Fruit fly (Drosophila melanogaster) whole organism, embryonic: ENCODE data around the gene CG7365.

Source experiments
- Adf1 ChIP-seq: fragments of 200-800 bp; sonication (Bioruptor generic); IDR thresholded peaks from 2 replicates; pipeline ENCODE4 v1.3.6; 2022; ENCODE audit warnings: missing biosample characterization, missing genetic modification characterization
- B-H1 ChIP-seq: fragments of 200-800 bp; sonication (Bioruptor generic); IDR thresholded peaks from 3 replicates; pipeline ENCODE4 v1.3.6; 2022; ENCODE audit warnings: missing biosample characterization, missing genetic modification characterization
- CG1024 ChIP-seq: fragments of 200-800 bp; sonication (Bioruptor generic); IDR thresholded peaks from 2 replicates; pipeline ENCODE4 v1.3.6; 2022; ENCODE audit warnings: missing biosample characterization, missing genetic modification characterization
- CG10565 ChIP-seq: fragments of 200-800 bp; sonication (Bioruptor generic); optimal IDR thresholded peaks from 3 replicates; lab custom pipeline; 2016; ENCODE audit warnings: missing biosample characterization, mild to moderate bottlenecking, missing genetic modification characterization
- CG10654 ChIP-seq: fragments of 200-800 bp; sonication (Bioruptor generic); optimal IDR thresholded peaks from 2 replicates; lab custom pipeline; 2016; ENCODE audit warnings: missing biosample characterization, missing genetic modification characterization
- CG12071 ChIP-seq: fragments of 200-800 bp; sonication (Bioruptor generic); optimal IDR thresholded peaks from 3 replicates; lab custom pipeline; 2018; ENCODE audit warnings: missing biosample characterization, mild to moderate bottlenecking, missing genetic modification characterization
- CG12942 ChIP-seq: fragments of 200-800 bp; sonication (Bioruptor generic); optimal IDR thresholded peaks from 3 replicates; lab custom pipeline; 2016; ENCODE audit warnings: missing biosample characterization, missing genetic modification characterization
- CG13287 ChIP-seq: fragments of 200-800 bp; sonication (Bioruptor generic); IDR thresholded peaks from 2 replicates; pipeline ENCODE4 v1.3.6; 2022; ENCODE audit warnings: missing biosample characterization, missing genetic modification characterization; ENCODE audit not compliant: partially characterized antibody
- CG17568 ChIP-seq: fragments of 200-800 bp; sonication (Bioruptor generic); optimal IDR thresholded peaks from 2 replicates; lab custom pipeline; 2018; ENCODE audit warnings: missing biosample characterization, mild to moderate bottlenecking, missing genetic modification characterization, moderate library complexity
- CG1792 ChIP-seq: fragments of 200-800 bp; sonication (Bioruptor generic); optimal IDR thresholded peaks from 2 replicates; lab custom pipeline; 2016; ENCODE audit warnings: missing biosample characterization, missing genetic modification characterization
- CG2202 ChIP-seq: fragments of 200-800 bp; sonication (Bioruptor generic); optimal IDR thresholded peaks from 2 replicates; lab custom pipeline; 2018; ENCODE audit warnings: missing biosample characterization, mild to moderate bottlenecking, missing genetic modification characterization
- CG3163 ChIP-seq: fragments of 200-800 bp; sonication (Bioruptor generic); optimal IDR thresholded peaks from 3 replicates; lab custom pipeline; 2016; ENCODE audit warnings: missing biosample characterization, missing genetic modification characterization
- CG32772 ChIP-seq: fragments of 200-800 bp; sonication (Bioruptor generic); IDR thresholded peaks from 2 replicates; pipeline ENCODE4 v1.3.6; 2022; ENCODE audit warnings: missing biosample characterization, missing genetic modification characterization
- CG42726 ChIP-seq: fragments of 200-800 bp; sonication (Bioruptor generic); IDR thresholded peaks from 2 replicates; pipeline ENCODE4 v1.3.6; 2022; ENCODE audit warnings: missing biosample characterization, missing genetic modification characterization; ENCODE audit not compliant: partially characterized antibody
- CG4424 ChIP-seq: fragments of 200-800 bp; sonication (Bioruptor generic); optimal IDR thresholded peaks from 3 replicates; lab custom pipeline; 2016; ENCODE audit warnings: missing biosample characterization, missing genetic modification characterization
- CG6175 ChIP-seq: fragments of 200-800 bp; sonication (Bioruptor generic); IDR thresholded peaks from 3 replicates; pipeline ENCODE4 v1.3.6; 2022; ENCODE audit warnings: missing biosample characterization, missing genetic modification characterization
- CG7372 ChIP-seq: fragments of 200-800 bp; sonication (Bioruptor generic); IDR thresholded peaks from 2 replicates; pipeline ENCODE4 v1.3.6; 2022; ENCODE audit warnings: missing biosample characterization, missing genetic modification characterization
- CG7745 ChIP-seq: fragments of 200-800 bp; sonication (Bioruptor generic); optimal IDR thresholded peaks from 2 replicates; lab custom pipeline; 2018; ENCODE audit warnings: missing biosample characterization, mild to moderate bottlenecking, missing genetic modification characterization, moderate library complexity
- CG8089 ChIP-seq: fragments of 200-800 bp; sonication (Bioruptor generic); optimal IDR thresholded peaks from 3 replicates; lab custom pipeline; 2016; ENCODE audit warnings: missing biosample characterization, missing genetic modification characterization
- CG9797 ChIP-seq: fragments of 200-800 bp; sonication (Bioruptor generic); optimal IDR thresholded peaks from 3 replicates; lab custom pipeline; 2018; ENCODE audit warnings: missing biosample characterization, mild to moderate bottlenecking, missing genetic modification characterization
- Camta ChIP-seq: fragments of 200-800 bp; sonication (Bioruptor generic); optimal IDR thresholded peaks from 2 replicates; lab custom pipeline; 2016; ENCODE audit warnings: missing biosample characterization, missing genetic modification characterization
- Eip74EF ChIP-seq, 2 experiments: fragments of 200-800 bp in 1 of 2; fragments of >200 bp in 1 of 2; sonication (Bioruptor generic) in 1 of 2; optimal IDR thresholded peaks; 2 replicates each; lab custom pipeline; 2017 to 2019; ENCODE audit warnings: missing biosample characterization in 2 of 2, missing genetic modification characterization in 2 of 2, mild to moderate bottlenecking in 1 of 2, moderate library complexity in 1 of 2
- Gug ChIP-seq: fragments of 200-800 bp; sonication (Bioruptor generic); IDR thresholded peaks from 4 replicates; pipeline ENCODE4 v1.3.6; 2022; ENCODE audit warnings: missing biosample characterization, missing genetic modification characterization
- HLH54F ChIP-seq: fragments of 200-800 bp; sonication (Bioruptor generic); optimal IDR thresholded peaks from 3 replicates; lab custom pipeline; 2016; ENCODE audit warnings: missing biosample characterization, missing genetic modification characterization
- Hr78 ChIP-seq, 2 experiments: fragments of 200-800 bp in 1 of 2; fragments of >200 bp in 1 of 2; sonication (Bioruptor generic) in 1 of 2; optimal IDR thresholded peaks; 2 replicates each; lab custom pipeline; 2017 to 2019; ENCODE audit warnings: missing biosample characterization in 2 of 2, missing genetic modification characterization in 2 of 2, mild to moderate bottlenecking in 1 of 2, moderate library complexity in 1 of 2
- Jarid2 ChIP-seq: fragments of 200-800 bp; sonication (Bioruptor generic); optimal IDR thresholded peaks from 3 replicates; lab custom pipeline; 2017; ENCODE audit warnings: mild to moderate bottlenecking, missing biosample characterization, missing genetic modification reagents, missing genetic modification characterization
- Ptx1 ChIP-seq: fragments of 200-800 bp; sonication (Bioruptor generic); IDR thresholded peaks from 2 replicates; pipeline ENCODE4 v1.3.6; 2022; ENCODE audit warnings: missing biosample characterization, missing genetic modification characterization
- Sin3A ChIP-seq: fragments of >200 bp; optimal IDR thresholded peaks from 2 replicates; lab custom pipeline; 2018
- Stat92E ChIP-seq, 3 experiments: fragments of >200 bp in 2 of 3; fragments of 200-800 bp in 1 of 3; sonication (Bioruptor generic) in 1 of 3; optimal IDR thresholded peaks; 2 replicates each; lab custom pipeline; 2017 to 2019; ENCODE audit warnings: missing biosample characterization in 3 of 3, missing genetic modification characterization in 3 of 3, mild to moderate bottlenecking in 1 of 3, moderate library complexity in 1 of 3
- Usf ChIP-seq: fragments of 200-800 bp; sonication (Bioruptor generic); optimal IDR thresholded peaks from 2 replicates; lab custom pipeline; 2017; ENCODE audit warnings: missing genotype, missing biosample characterization, missing genetic modification characterization
- Xrp1 ChIP-seq: fragments of 200-800 bp; sonication (Bioruptor generic); IDR thresholded peaks from 2 replicates; pipeline ENCODE4 v1.3.6; 2022; ENCODE audit warnings: missing biosample characterization, missing genetic modification characterization
- YL-1 ChIP-seq: fragments of 200-800 bp; sonication (Bioruptor generic); optimal IDR thresholded peaks from 3 replicates; lab custom pipeline; 2017; ENCODE audit warnings: missing biosample characterization, mild to moderate bottlenecking, missing genetic modification characterization
- ash1 ChIP-seq: fragments of 200-800 bp; sonication (Bioruptor generic); optimal IDR thresholded peaks from 2 replicates; lab custom pipeline; 2018; ENCODE audit warnings: missing biosample characterization, mild to moderate bottlenecking, missing genetic modification characterization
- az2 ChIP-seq: fragments of 200-800 bp; sonication (Bioruptor generic); optimal IDR thresholded peaks from 3 replicates; lab custom pipeline; 2016; ENCODE audit warnings: missing biosample characterization, missing genetic modification characterization
- br ChIP-seq: fragments of >200 bp; optimal IDR thresholded peaks from 2 replicates; lab custom pipeline; 2017
- croc ChIP-seq: fragments of 200-800 bp; sonication (Bioruptor generic); conservative IDR thresholded peaks from 3 replicates; pipeline ENCODE4 v1.3.6; 2022; ENCODE audit warnings: missing biosample characterization, missing genetic modification characterization
- dmrt99B ChIP-seq: fragments of 200-800 bp; sonication (Bioruptor generic); optimal IDR thresholded peaks from 2 replicates; lab custom pipeline; 2018; ENCODE audit warnings: missing biosample characterization, mild to moderate bottlenecking, missing genetic modification characterization, moderate library complexity
- ems ChIP-seq: fragments of 200-800 bp; sonication (Bioruptor generic); optimal IDR thresholded peaks from 3 replicates; lab custom pipeline; 2016; ENCODE audit warnings: missing biosample characterization, missing genetic modification characterization
- gt ChIP-seq: fragments of 200-800 bp; sonication (Bioruptor generic); IDR thresholded peaks from 2 replicates; pipeline ENCODE4 v1.3.6; 2022; ENCODE audit warnings: missing biosample characterization, missing genetic modification characterization
- inv ChIP-seq: fragments of 200-800 bp; sonication (Bioruptor generic); IDR thresholded peaks from 2 replicates; pipeline ENCODE4 v1.3.6; 2022; ENCODE audit warnings: missing biosample characterization, missing genetic modification characterization; ENCODE audit not compliant: partially characterized antibody
- ken ChIP-seq: fragments of 200-800 bp; sonication (Bioruptor generic); IDR thresholded peaks from 3 replicates; pipeline ENCODE4 v1.3.6; 2022; ENCODE audit warnings: missing biosample characterization, missing genetic modification characterization
- knrl ChIP-seq: fragments of 200-800 bp; sonication (Bioruptor generic); IDR thresholded peaks from 3 replicates; pipeline ENCODE4 v1.3.6; 2022; ENCODE audit warnings: missing biosample characterization, missing genetic modification characterization; ENCODE audit not compliant: partially characterized antibody
- lmd ChIP-seq: fragments of 200-800 bp; sonication (Bioruptor generic); IDR thresholded peaks from 2 replicates; pipeline ENCODE4 v1.3.6; 2022; ENCODE audit warnings: missing biosample characterization, missing genetic modification characterization
- otp ChIP-seq: fragments of 200-800 bp; sonication (Bioruptor generic); IDR thresholded peaks from 3 replicates; pipeline ENCODE4, ENCODE4 v1.3.6; 2022; ENCODE audit warnings: missing biosample characterization, missing genetic modification characterization
- pb ChIP-seq: fragments of 200-800 bp; sonication (Bioruptor generic); optimal IDR thresholded peaks from 3 replicates; lab custom pipeline; 2016; ENCODE audit warnings: missing biosample characterization, missing genetic modification characterization
- scrt ChIP-seq: fragments of 200-800 bp; sonication (Bioruptor generic); optimal IDR thresholded peaks from 2 replicates; lab custom pipeline; 2018; ENCODE audit warnings: missing biosample characterization, mild to moderate bottlenecking, missing genetic modification characterization, moderate library complexity
- seq ChIP-seq: fragments of 200-800 bp; sonication (Bioruptor generic); IDR thresholded peaks from 2 replicates; pipeline ENCODE4 v1.3.6; 2022; ENCODE audit warnings: missing biosample characterization, missing genetic modification characterization
- sisA ChIP-seq: fragments of 200-800 bp; sonication (Bioruptor generic); IDR thresholded peaks from 2 replicates; pipeline ENCODE4 v1.3.6; 2022; ENCODE audit warnings: missing biosample characterization, missing genetic modification characterization
- sna ChIP-seq: fragments of 200-800 bp; sonication (Bioruptor generic); IDR thresholded peaks from 2 replicates; pipeline ENCODE4 v1.3.6; 2022; ENCODE audit warnings: missing biosample characterization, missing genetic modification characterization; ENCODE audit not compliant: partially characterized antibody
- vfl ChIP-seq: fragments of 200-800 bp; sonication (Bioruptor generic); optimal IDR thresholded peaks from 2 replicates; lab custom pipeline; 2016; ENCODE audit warnings: missing biosample characterization, missing genetic modification characterization
- zen ChIP-seq: fragments of 200-800 bp; sonication (Bioruptor generic); optimal IDR thresholded peaks from 3 replicates; lab custom pipeline; 2018; ENCODE audit warnings: missing biosample characterization, mild to moderate bottlenecking, missing genetic modification characterization, moderate library complexity

The CG7365 gene

dm6 chr3L:20140589-20141207 is 13.5 kb upstream of the CG7365 start, which contains the start of gene CG7328 (continued):
- TF ChIP-seq az2 (GFP tag; lab: Kevin White, UChicago) (peak; percentile 41), br (lab: Kevin White, UChicago) (no peak), Eip74EF (GFP tag; optimal IDR thresholded peaks at IDR 0.05; lab: Kevin White, UChicago) (no peak), CG12942 (GFP tag; lab: Kevin White, UChicago) (no peak), lmd (peak; percentile 62; the same call in 1 of the 2 replicates), CG4424 (GFP tag; lab: Kevin White, UChicago) (no peak), scrt (GFP tag; lab: Kevin White, UChicago) (no peak), CG17568 (GFP tag; lab: Kevin White, UChicago) (no peak), CG2202 (no peak), CG7745 (tag; lab: Kevin White, UChicago) (no peak), ems (GFP tag; lab: Kevin White, UChicago) (peak; percentile 49), B-H1 (GFP tag; lab: Robert Waterston, UW) (no peak), CG42726 (GFP tag; lab: Robert Waterston, UW) (no peak), vfl (no peak), CG10654 (peak; percentile 8), Gug (no peak), pb (GFP tag; lab: Kevin White, UChicago) (no peak), seq (peak; percentile 61), CG1792 (no peak), sna (no peak), croc (GFP tag; lab: Robert Waterston, UW) (no peak), gt (GFP tag; lab: Robert Waterston, UW) (no peak), YL-1 (no peak), Ptx1 (GFP tag; lab: Robert Waterston, UW) (peak; percentile 59; the same call in 1 of the 2 replicates), CG13287 (GFP tag; lab: Robert Waterston, UW) (no peak), Hr78 (GFP tag; optimal IDR thresholded peaks at IDR 0.05; lab: Kevin White, UChicago) (no peak), Stat92E (GFP tag; optimal IDR thresholded peaks at IDR 0.05; lab: Kevin White, UChicago) (no peak), CG8089 (GFP tag; lab: Kevin White, UChicago) (no peak), sisA (no peak), dmrt99B (tag; lab: Kevin White, UChicago) (no peak), CG10565 (GFP tag; lab: Kevin White, UChicago) (no peak), zen (tag; lab: Kevin White, UChicago) (no peak), ash1 (GFP tag; lab: Kevin White, UChicago) (no peak), CG6175 (GFP tag; lab: Robert Waterston, UW) (no peak), CG3163 (GFP tag; lab: Kevin White, UChicago) (no peak), Jarid2 (no peak), Xrp1 (GFP tag; lab: Robert Waterston, UW) (peak; percentile 35; the same call in 1 of the 2 replicates), ken (GFP tag; lab: Robert Waterston, UW) (no peak), otp (GFP tag; lab: Robert Waterston, UW) (0 out of 3 replicates have a peak, but pooled peaks have one; percentile 25), Sin3A (lab: Kevin White, UChicago) (no peak), Camta (GFP tag; lab: Kevin White, UChicago) (peak; percentile 4), inv (no peak), CG9797 (GFP tag; lab: Kevin White, UChicago) (no peak), CG12071 (GFP tag; lab: Kevin White, UChicago) (no peak), Usf (GFP tag; lab: Kevin White, UChicago) (peak; percentile 23), CG32772 (GFP tag; lab: Robert Waterston, UW) (0 out of 2 replicates have a peak, but pooled peaks have one; percentile 31), knrl (GFP tag; lab: Robert Waterston, UW) (no peak), Adf1 (GFP tag; lab: Robert Waterston, UW) (peak; percentile 33; the same call in 1 of the 2 replicates), CG1024 (GFP tag; lab: Robert Waterston, UW) (no peak), CG7372 (GFP tag; lab: Robert Waterston, UW) (no peak), HLH54F (peak; percentile 39)
